Fruit fly (Drosophila melanogaster) whole organism, pupa: ENCODE data around the gene Qsox4.

ENCODE experiments used
- CG10348 ChIP-seq: fragments of 200-800 bp; sonication (Bioruptor generic); IDR thresholded peaks from 2 replicates; pipeline ENCODE4 v1.3.6; 2022; ENCODE audit warnings: missing biosample characterization, missing genetic modification characterization
- CG12605 ChIP-seq: fragments of 200-800 bp; sonication (Bioruptor generic); IDR thresholded peaks from 2 replicates; pipeline ENCODE4 v1.3.6; 2022; ENCODE audit warnings: missing biosample characterization, missing genetic modification characterization
- CG13204 ChIP-seq: fragments of 200-800 bp; sonication (Bioruptor generic); optimal IDR thresholded peaks from 2 replicates; lab custom pipeline; 2018; ENCODE audit warnings: missing biosample characterization, mild to moderate bottlenecking, missing genetic modification characterization, moderate library complexity
- CG14655 ChIP-seq: fragments of 200-800 bp; sonication (Bioruptor generic); optimal IDR thresholded peaks from 3 replicates; lab custom pipeline; 2017; ENCODE audit warnings: mild to moderate bottlenecking, missing biosample characterization, missing genetic modification reagents, missing genetic modification characterization
- CG15710 ChIP-seq: fragments of 200-800 bp; sonication (Bioruptor generic); optimal IDR thresholded peaks from 2 replicates; lab custom pipeline; 2018; ENCODE audit warnings: missing biosample characterization, mild to moderate bottlenecking, missing genetic modification characterization, moderate library complexity
- CG17806 ChIP-seq: fragments of 200-800 bp; sonication (Bioruptor generic); optimal IDR thresholded peaks from 2 replicates; lab custom pipeline; 2018; ENCODE audit warnings: missing biosample characterization, mild to moderate bottlenecking, missing genetic modification characterization, moderate library complexity
- CG32121 ChIP-seq: fragments of 200-800 bp; sonication (Bioruptor generic); IDR thresholded peaks from 2 replicates; pipeline ENCODE4 v1.3.6; 2022; ENCODE audit warnings: missing biosample characterization, missing genetic modification characterization
- CG34367 ChIP-seq: fragments of 200-800 bp; sonication (Bioruptor generic); optimal IDR thresholded peaks from 2 replicates; lab custom pipeline; 2018; ENCODE audit warnings: missing biosample characterization, mild to moderate bottlenecking, missing genetic modification characterization
- CG4496 ChIP-seq: fragments of 200-800 bp; sonication (Bioruptor generic); IDR thresholded peaks from 3 replicates; pipeline ENCODE4 v1.3.6; 2022; ENCODE audit warnings: missing biosample characterization, missing genetic modification characterization
- CG8159 ChIP-seq: fragments of 200-800 bp; sonication (Bioruptor generic); optimal IDR thresholded peaks from 3 replicates; lab custom pipeline; 2018; ENCODE audit warnings: missing biosample characterization, mild to moderate bottlenecking, missing genetic modification characterization, moderate library complexity
- CG8301 ChIP-seq: fragments of 200-800 bp; sonication (Bioruptor generic); optimal IDR thresholded peaks from 2 replicates; lab custom pipeline; 2018; ENCODE audit warnings: missing biosample characterization, mild to moderate bottlenecking, missing genetic modification characterization
- CG9948 ChIP-seq: fragments of 200-800 bp; sonication (Bioruptor generic); optimal IDR thresholded peaks from 2 replicates; lab custom pipeline; 2018; ENCODE audit warnings: missing biosample characterization, mild to moderate bottlenecking, missing genetic modification characterization, moderate library complexity
- D1 ChIP-seq: fragments of 200-800 bp; sonication (Bioruptor generic); optimal IDR thresholded peaks from 2 replicates; lab custom pipeline; 2018; ENCODE audit warnings: missing biosample characterization, mild to moderate bottlenecking, missing genetic modification characterization, moderate library complexity
- EcR ChIP-seq: fragments of 200-800 bp; sonication (Bioruptor generic); optimal IDR thresholded peaks from 3 replicates; lab custom pipeline; 2019; ENCODE audit warnings: missing biosample characterization, missing genetic modification characterization, mild to moderate bottlenecking, moderate library complexity, missing genetic modification reagents
- Ets98B ChIP-seq: fragments of 200-800 bp; sonication (Bioruptor generic); IDR thresholded peaks from 2 replicates; pipeline ENCODE4 v1.3.6; 2022; ENCODE audit warnings: missing biosample characterization, missing genetic modification characterization
- Pif1A ChIP-seq: fragments of 200-800 bp; sonication (Bioruptor generic); optimal IDR thresholded peaks from 3 replicates; lab custom pipeline; 2016; ENCODE audit warnings: missing biosample characterization, missing genetic modification characterization
- Pif1B ChIP-seq: fragments of 200-800 bp; sonication (Bioruptor generic); optimal IDR thresholded peaks from 3 replicates; lab custom pipeline; 2016; ENCODE audit warnings: missing biosample characterization, missing genetic modification characterization
- Snoo ChIP-seq: fragments of 200-800 bp; sonication (Bioruptor generic); optimal IDR thresholded peaks from 3 replicates; lab custom pipeline; 2017; ENCODE audit warnings: missing biosample characterization, mild to moderate bottlenecking, missing genetic modification characterization, inconsistent platforms
- fd96Ca ChIP-seq: fragments of 200-800 bp; sonication (Bioruptor generic); IDR thresholded peaks from 3 replicates; pipeline ENCODE4 v1.3.6; 2022; ENCODE audit warnings: missing biosample characterization, missing genetic modification characterization
- gl ChIP-seq: fragments of 200-800 bp; sonication (Bioruptor generic); optimal IDR thresholded peaks from 2 replicates; lab custom pipeline; 2018; ENCODE audit warnings: missing biosample characterization, mild to moderate bottlenecking, missing genetic modification characterization
- rn ChIP-seq: fragments of 200-800 bp; sonication (Bioruptor generic); IDR thresholded peaks from 2 replicates; pipeline ENCODE4 v1.3.6; 2022; ENCODE audit warnings: missing biosample characterization, missing genetic modification characterization

Qsox4 gene

dm6 chr3R:23673084-23673483 is 29.5 kb upstream of the Qsox4 start:
- TF ChIP-seq rn (GFP tag; lab: Robert Waterston, UW) (0 out of 2 replicates have a peak, but pooled peaks have one; percentile 32), EcR (GFP tag; lab: Kevin White, UChicago) (no peak), CG34367 (no peak)

dm6 chr3R:23674369-23674768 is 28.2 kb upstream of the Qsox4 start:
- TF ChIP-seq Pif1A (GFP tag; lab: Kevin White, UChicago) = peak; percentile 24
- no peak for TF ChIP-seq Ets98B (GFP tag; lab: Robert Waterston, UW)
- TF ChIP-seq Snoo (tag; lab: Kevin White, UChicago) = peak; percentile 46
- TF ChIP-seq fd96Ca (GFP tag; lab: Robert Waterston, UW) = no peak

DNA sequence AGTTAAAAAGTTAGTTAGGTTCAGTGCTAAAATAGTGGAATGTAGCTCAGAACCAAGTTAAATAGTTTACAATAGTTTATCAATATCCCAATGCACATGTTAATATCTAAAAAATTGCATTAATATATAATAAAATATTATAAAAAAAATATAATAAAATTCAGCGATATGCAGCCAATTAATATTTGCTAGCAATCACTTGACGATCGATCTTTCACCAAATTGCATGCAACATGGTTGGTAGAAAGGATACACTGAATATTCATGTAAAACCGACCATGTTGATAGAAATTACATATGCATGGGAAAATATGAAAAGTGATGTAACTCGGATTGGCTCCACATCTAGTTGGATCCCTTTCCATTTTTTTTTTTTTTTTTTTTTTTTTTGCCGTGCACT is 26.9 kb upstream of the Qsox4 start:
- no peak for TF ChIP-seq CG8159 (tag; lab: Kevin White, UChicago)
- no peak for TF ChIP-seq gl (tag; lab: Kevin White, UChicago)
- TF ChIP-seq CG15710 = no peak
- no peak for TF ChIP-seq CG4496 (GFP tag; lab: Robert Waterston, UW)
- no peak for TF ChIP-seq CG10348 (GFP tag; lab: Robert Waterston, UW)
- no peak for TF ChIP-seq rn (GFP tag; lab: Robert Waterston, UW)
- peak; percentile 61 for TF ChIP-seq CG14655
- no peak for TF ChIP-seq D1 (tag; lab: Kevin White, UChicago)
- no peak for TF ChIP-seq CG34367
- TF ChIP-seq CG13204 (GFP tag; lab: Kevin White, UChicago) = no peak
- peak; percentile 9 for TF ChIP-seq CG8301
- TF ChIP-seq CG32121 (GFP tag; lab: Robert Waterston, UW) = 0 out of 2 replicates have a peak, but pooled peaks have one; percentile 17
- TF ChIP-seq EcR (GFP tag; lab: Kevin White, UChicago) = no peak
- peak; percentile 20 for TF ChIP-seq Pif1B (GFP tag; lab: Kevin White, UChicago)
- TF ChIP-seq CG9948 (tag; lab: Kevin White, UChicago) = no peak

- TF ChIP-seq CG8159 (tag; lab: Kevin White, UChicago) (no peak), gl (tag; lab: Kevin White, UChicago) (no peak), Pif1B (GFP tag; lab: Kevin White, UChicago) (no peak), CG17806 (tag; lab: Kevin White, UChicago) (no peak), D1 (tag; lab: Kevin White, UChicago) (no peak), CG32121 (GFP tag; lab: Robert Waterston, UW) (no peak), rn (GFP tag; lab: Robert Waterston, UW) (no peak), CG10348 (GFP tag; lab: Robert Waterston, UW) (no peak)
- TF ChIP-seq, all 21 proteins: peak for 0
These were observed 25.5 kb upstream of the Qsox4 start, which contains the start of gene GILT3 for dm6 chr3R:23677058-23677457. GILT3 (plus strand) TSS chr3R:23677358.

- TF ChIP-seq CG13204 (GFP tag; lab: Kevin White, UChicago) (no peak), CG9948 (tag; lab: Kevin White, UChicago) (peak; percentile 56), EcR (GFP tag; lab: Kevin White, UChicago) (no peak), CG8159 (tag; lab: Kevin White, UChicago) (peak; percentile 73), Pif1B (GFP tag; lab: Kevin White, UChicago) (peak; percentile 76), CG10348 (GFP tag; lab: Robert Waterston, UW) (0 out of 2 replicates have a peak, but pooled peaks have one; percentile 24), CG8301 (no peak), CG14655 (no peak), gl (tag; lab: Kevin White, UChicago) (no peak), CG34367 (peak; percentile 36), CG12605 (GFP tag; lab: Robert Waterston, UW) (peak; percentile 58), Pif1A (GFP tag; lab: Kevin White, UChicago) (no peak), Snoo (tag; lab: Kevin White, UChicago) (peak; percentile 87), CG4496 (GFP tag; lab: Robert Waterston, UW) (0 out of 3 replicates have a peak, but pooled peaks have one; percentile 54), CG15710 (peak; percentile 69), Ets98B (GFP tag; lab: Robert Waterston, UW) (peak; percentile 77), rn (GFP tag; lab: Robert Waterston, UW) (peak; percentile 40; the same call in 1 of the 2 replicates), D1 (tag; lab: Kevin White, UChicago) (no peak), CG32121 (GFP tag; lab: Robert Waterston, UW) (peak; percentile 65), CG17806 (tag; lab: Kevin White, UChicago) (peak; percentile 64), fd96Ca (GFP tag; lab: Robert Waterston, UW) (peak; percentile 72)
- TF ChIP-seq, all 21 proteins: peak for 14
These were observed 24.0 kb upstream of the Qsox4 start, which contains the start of gene GILT2 for dm6 chr3R:23678349-23679193. GILT2 (plus strand) TSS chr3R:23678895.

- TF ChIP-seq CG8159 (tag; lab: Kevin White, UChicago) (no peak), gl (tag; lab: Kevin White, UChicago) (no peak), Pif1A (GFP tag; lab: Kevin White, UChicago) (no peak), Snoo (tag; lab: Kevin White, UChicago) (no peak), CG8301 (no peak), D1 (tag; lab: Kevin White, UChicago) (no peak), Ets98B (GFP tag; lab: Robert Waterston, UW) (no peak), CG32121 (GFP tag; lab: Robert Waterston, UW) (no peak)
These were observed 22.6 kb upstream of the Qsox4 start, which contains the start of gene eIF3d1 for dm6 chr3R:23679911-23680336. eIF3d1 (plus strand) TSS chr3R:23680039.
